Worm (Caenorhabditis elegans) whole organism, L1 larva: ENCODE measurements around the gene srz-12.

Experiments used
- efl-1 ChIP-seq, 4 experiments: fragments of 150-350 bp; optimal IDR thresholded peaks in 3 of 4; peaks in 1 of 4; 1 replicate in 1 of 4; 2 replicates in 3 of 4; lab custom pipeline; 2014; ENCODE audit warnings: missing biosample characterization in 2 of 4, missing genetic modification characterization in 2 of 4, missing genetic modification reagents in 2 of 4
- egl-13 ChIP-seq: sonication (generic microtip); optimal IDR thresholded peaks from 2 replicates; lab custom pipeline; 2016; ENCODE audit warnings: missing genotype, missing genetic modification reagents, missing genetic modification characterization, missing compliant biosample characterization
- fos-1 ChIP-seq: fragments of 150-350 bp; optimal IDR thresholded peaks from 2 replicates; lab custom pipeline; 2014; ENCODE audit warnings: missing biosample characterization, missing genetic modification characterization
- mdl-1 ChIP-seq, 2 experiments: fragments of 150-350 bp; optimal IDR thresholded peaks; 2 replicates each; lab custom pipeline; 2014 to 2017; ENCODE audit warnings: missing biosample characterization in 2 of 2, missing genetic modification characterization in 2 of 2, inconsistent platforms in 1 of 2
- mep-1 ChIP-seq: fragments of 150-350 bp; optimal IDR thresholded peaks from 2 replicates; lab custom pipeline; 2014; ENCODE audit warnings: missing biosample characterization, missing genetic modification characterization
- skn-1 ChIP-seq: fragments of 150-350 bp; optimal IDR thresholded peaks from 2 replicates; lab custom pipeline; 2014; ENCODE audit warnings: missing biosample characterization, missing genetic modification characterization
- snpc-4 ChIP-seq: fragments of 150-350 bp; optimal IDR thresholded peaks from 2 replicates; lab custom pipeline; 2014; ENCODE audit warnings: missing biosample characterization, missing genetic modification characterization
- snu-23 ChIP-seq: sonication (generic microtip); optimal IDR thresholded peaks from 2 replicates; lab custom pipeline; 2016; ENCODE audit warnings: missing genetic modification characterization, missing compliant biosample characterization
- sox-4 ChIP-seq: sonication (generic microtip); optimal IDR thresholded peaks from 2 replicates; lab custom pipeline; 2016; ENCODE audit warnings: missing genetic modification characterization, missing compliant biosample characterization
- swsn-7 ChIP-seq: sonication (generic microtip); optimal IDR thresholded peaks from 2 replicates; lab custom pipeline; 2016; ENCODE audit warnings: missing genetic modification characterization, missing compliant biosample characterization
- unc-62 ChIP-seq: fragments of 150-350 bp; optimal IDR thresholded peaks from 2 replicates; lab custom pipeline; 2014; ENCODE audit warnings: missing biosample characterization, missing genetic modification reagents, missing genetic modification characterization
- xbp-1 ChIP-seq: sonication (generic microtip); optimal IDR thresholded peaks from 2 replicates; lab custom pipeline; 2016; ENCODE audit warnings: missing genetic modification characterization, missing compliant biosample characterization

DNA sequence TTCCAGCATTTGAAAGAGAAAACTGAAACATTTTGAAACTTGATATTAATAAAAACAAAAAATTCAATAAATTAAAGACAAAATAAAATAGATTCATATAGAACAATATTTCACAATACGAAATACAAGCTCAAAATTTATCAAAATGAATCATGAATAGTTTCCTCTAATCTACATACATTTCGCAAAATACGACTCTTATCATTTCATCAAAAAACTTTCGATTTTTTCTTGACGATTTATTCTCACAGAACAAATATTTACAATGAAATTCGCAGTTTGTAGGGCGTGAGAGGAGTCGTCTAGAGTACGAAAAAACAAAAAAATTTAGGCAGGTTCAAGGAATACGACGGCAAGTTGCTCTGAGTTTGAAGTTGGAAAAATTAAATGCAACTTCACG lies 27.6 kb upstream of the srz-12 start:
- TF ChIP-seq mdl-1 (tag; optimal IDR thresholded peaks at IDR 0.05; lab: Kevin White, UChicago) (no peak), skn-1 (no peak), xbp-1 (tag; lab: Kevin White, UChicago) (no peak), swsn-7 (tag; lab: Kevin White, UChicago) (no peak), sox-4 (tag; lab: Kevin White, UChicago) (no peak), snpc-4 (no peak), fos-1 (no peak), mep-1 (tag; lab: Kevin White, UChicago) (no peak), egl-13 (tag; lab: Kevin White, UChicago) (no peak), efl-1 (optimal IDR thresholded peaks at IDR 0.05; lab: Kevin White, UChicago) (no peak), efl-1 (GFP tag; optimal IDR thresholded peaks at IDR 0.05 in 1 of 2; lab: Kevin White, UChicago) (no peak), unc-62 (no peak), snu-23 (GFP tag; lab: Kevin White, UChicago) (no peak)
